Fruit fly (Drosophila melanogaster) whole organism, embryonic: ENCODE data around the gene Kap3.

Experiments used
- Antp ChIP-seq: fragments of 200-800 bp; sonication (Bioruptor generic); optimal IDR thresholded peaks from 3 replicates; lab custom pipeline; 2016; ENCODE audit warnings: missing biosample characterization, missing genetic modification characterization
- CG10209 ChIP-seq: fragments of 200-800 bp; sonication (Bioruptor generic); optimal IDR thresholded peaks from 3 replicates; lab custom pipeline; 2017; ENCODE audit warnings: missing biosample characterization, mild to moderate bottlenecking, missing genetic modification characterization, missing genetic modification reagents
- CG10267 ChIP-seq: fragments of 200-800 bp; sonication (Bioruptor generic); optimal IDR thresholded peaks from 2 replicates; lab custom pipeline; 2018; ENCODE audit warnings: missing biosample characterization, mild to moderate bottlenecking, missing genetic modification characterization, moderate library complexity
- CG10274 ChIP-seq: fragments of 200-800 bp; sonication (Bioruptor generic); optimal IDR thresholded peaks from 3 replicates; lab custom pipeline; 2017; ENCODE audit warnings: missing biosample characterization, mild to moderate bottlenecking, missing genetic modification characterization
- CG10565 ChIP-seq: fragments of 200-800 bp; sonication (Bioruptor generic); optimal IDR thresholded peaks from 3 replicates; lab custom pipeline; 2016; ENCODE audit warnings: missing biosample characterization, mild to moderate bottlenecking, missing genetic modification characterization
- CG11398 ChIP-seq: fragments of 200-800 bp; sonication (Bioruptor generic); optimal IDR thresholded peaks from 2 replicates; lab custom pipeline; 2016; ENCODE audit warnings: missing biosample characterization, missing genetic modification characterization
- CG12155 ChIP-seq: fragments of 200-800 bp; sonication (Bioruptor generic); optimal IDR thresholded peaks from 3 replicates; lab custom pipeline; 2016; ENCODE audit warnings: missing biosample characterization, missing genetic modification characterization
- CG1529 ChIP-seq: fragments of 200-800 bp; sonication (Bioruptor generic); optimal IDR thresholded peaks from 3 replicates; lab custom pipeline; 2018; ENCODE audit warnings: missing biosample characterization, missing genetic modification characterization
- CG15696 ChIP-seq: fragments of 200-800 bp; sonication (Bioruptor generic); optimal IDR thresholded peaks from 2 replicates; lab custom pipeline; 2019; ENCODE audit warnings: missing biosample characterization, mild to moderate bottlenecking, missing genetic modification characterization, moderate library complexity
- CG16813 ChIP-seq: fragments of 200-800 bp; sonication (Bioruptor generic); IDR thresholded peaks from 3 replicates; pipeline ENCODE4 v1.3.6; 2022; ENCODE audit warnings: missing biosample characterization, missing genetic modification characterization; ENCODE audit not compliant: partially characterized antibody
- CG17328 ChIP-seq: fragments of 200-800 bp; sonication (Bioruptor generic); IDR thresholded peaks from 2 replicates; pipeline ENCODE4 v1.3.6; 2022; ENCODE audit warnings: missing biosample characterization, missing genetic modification characterization
- CG2129 ChIP-seq: fragments of 200-800 bp; sonication (Bioruptor generic); IDR thresholded peaks from 2 replicates; pipeline ENCODE4 v1.3.6; 2022; ENCODE audit warnings: missing biosample characterization, missing genetic modification characterization; ENCODE audit not compliant: partially characterized antibody
- CG2678 ChIP-seq: fragments of 200-800 bp; sonication (Bioruptor generic); optimal IDR thresholded peaks from 3 replicates; lab custom pipeline; 2019; ENCODE audit warnings: missing biosample characterization, mild to moderate bottlenecking, missing genetic modification characterization, moderate library complexity
- CG2875 ChIP-seq: fragments of 200-800 bp; sonication (Bioruptor generic); optimal IDR thresholded peaks from 2 replicates; lab custom pipeline; 2017; ENCODE audit warnings: missing biosample characterization, mild to moderate bottlenecking, missing genetic modification characterization, missing genetic modification reagents
- CG33557 ChIP-seq: fragments of 200-800 bp; sonication (Bioruptor generic); optimal IDR thresholded peaks from 2 replicates; lab custom pipeline; 2019; ENCODE audit warnings: missing biosample characterization, mild to moderate bottlenecking, missing genetic modification characterization, moderate library complexity
- CG34422 ChIP-seq: fragments of 200-800 bp; sonication (Bioruptor generic); IDR thresholded peaks from 3 replicates; pipeline ENCODE4 v1.3.6; 2022; ENCODE audit warnings: missing biosample characterization, missing genetic modification characterization
- CG4730 ChIP-seq: fragments of 200-800 bp; sonication (Bioruptor generic); IDR thresholded peaks from 2 replicates; pipeline ENCODE4 v1.3.6; 2022; ENCODE audit warnings: missing biosample characterization, missing genetic modification characterization
- CG6272 ChIP-seq: fragments of 200-800 bp; sonication (Bioruptor generic); IDR thresholded peaks from 2 replicates; pipeline ENCODE4 v1.3.6; 2022; ENCODE audit warnings: missing biosample characterization, missing genetic modification characterization
- CG6791 ChIP-seq: fragments of 200-800 bp; sonication (Bioruptor generic); IDR thresholded peaks from 3 replicates; pipeline ENCODE4 v1.3.6; 2022; ENCODE audit warnings: missing biosample characterization, missing genetic modification characterization; ENCODE audit not compliant: partially characterized antibody
- CG7372 ChIP-seq: fragments of 200-800 bp; sonication (Bioruptor generic); IDR thresholded peaks from 2 replicates; pipeline ENCODE4 v1.3.6; 2022; ENCODE audit warnings: missing biosample characterization, missing genetic modification characterization
- CG8089 ChIP-seq: fragments of 200-800 bp; sonication (Bioruptor generic); optimal IDR thresholded peaks from 3 replicates; lab custom pipeline; 2016; ENCODE audit warnings: missing biosample characterization, missing genetic modification characterization
- CG8388 ChIP-seq: fragments of 200-800 bp; sonication (Bioruptor generic); optimal IDR thresholded peaks from 2 replicates; lab custom pipeline; 2019; ENCODE audit warnings: missing biosample characterization, mild to moderate bottlenecking, missing genetic modification characterization, moderate library complexity
- CG9437 ChIP-seq: fragments of 200-800 bp; sonication (Bioruptor generic); optimal IDR thresholded peaks from 2 replicates; lab custom pipeline; 2018; ENCODE audit warnings: missing biosample characterization, mild to moderate bottlenecking, missing genetic modification characterization
- CG9932 ChIP-seq: fragments of 200-800 bp; sonication (Bioruptor generic); IDR thresholded peaks from 2 replicates; pipeline ENCODE4 v1.3.6; 2022; ENCODE audit warnings: missing biosample characterization, missing genetic modification characterization
- D ChIP-seq, 2 experiments: fragments of 200-800 bp in 1 of 2; fragments of >200 bp in 1 of 2; sonication (Bioruptor generic) in 1 of 2; optimal IDR thresholded peaks; 2 replicates in 1 of 2; 3 replicates in 1 of 2; lab custom pipeline; 2017; ENCODE audit warnings: mild to moderate bottlenecking in 1 of 2, missing biosample characterization in 1 of 2, missing genetic modification characterization in 1 of 2, missing genetic modification reagents in 1 of 2
- Gsc ChIP-seq: fragments of 200-800 bp; sonication (Bioruptor generic); IDR thresholded peaks from 2 replicates; pipeline ENCODE4 v1.3.6; 2022; ENCODE audit warnings: missing biosample characterization, missing genetic modification characterization
- Gug ChIP-seq: fragments of 200-800 bp; sonication (Bioruptor generic); IDR thresholded peaks from 4 replicates; pipeline ENCODE4 v1.3.6; 2022; ENCODE audit warnings: missing biosample characterization, missing genetic modification characterization
- Hr78 ChIP-seq, 2 experiments: fragments of 200-800 bp in 1 of 2; fragments of >200 bp in 1 of 2; sonication (Bioruptor generic) in 1 of 2; optimal IDR thresholded peaks; 2 replicates each; lab custom pipeline; 2017 to 2019; ENCODE audit warnings: missing biosample characterization in 2 of 2, missing genetic modification characterization in 2 of 2, mild to moderate bottlenecking in 1 of 2, moderate library complexity in 1 of 2
- Lim3 ChIP-seq: fragments of 200-800 bp; sonication (Bioruptor generic); IDR thresholded peaks from 2 replicates; pipeline ENCODE4 v1.3.6; 2022; ENCODE audit warnings: missing biosample characterization, missing genetic modification characterization
- Med ChIP-seq: fragments of 200-800 bp; sonication (Bioruptor generic); peaks from one replicate; lab custom pipeline; 2016; ENCODE audit warnings: missing biosample characterization, missing genetic modification characterization, mild to moderate bottlenecking, inconsistent platforms, moderate library complexity
- Nf-YB ChIP-seq: fragments of 200-800 bp; sonication (Bioruptor generic); optimal IDR thresholded peaks from 3 replicates; lab custom pipeline; 2019; ENCODE audit warnings: missing biosample characterization, mild to moderate bottlenecking, missing genetic modification characterization, moderate library complexity
- Nf-YC ChIP-seq: fragments of 200-800 bp; optimal IDR thresholded peaks from 3 replicates; lab custom pipeline; 2019; ENCODE audit warnings: missing biosample characterization, mild to moderate bottlenecking, missing genetic modification characterization, moderate library complexity
- NfI ChIP-seq: fragments of 200-800 bp; sonication (Bioruptor generic); optimal IDR thresholded peaks from 3 replicates; lab custom pipeline; 2018; ENCODE audit warnings: missing biosample characterization, mild to moderate bottlenecking, missing genetic modification characterization, moderate library complexity
- Ravus ChIP-seq: fragments of 200-800 bp; sonication (Bioruptor generic); IDR thresholded peaks from 2 replicates; pipeline ENCODE4 v1.3.6; 2022; ENCODE audit warnings: missing biosample characterization, missing genetic modification characterization
- Ssrp ChIP-seq: fragments of 200-800 bp; sonication (Bioruptor generic); optimal IDR thresholded peaks from 2 replicates; lab custom pipeline; 2018; ENCODE audit warnings: missing biosample characterization, mild to moderate bottlenecking, missing genetic modification characterization, moderate library complexity
- ash1 ChIP-seq: fragments of 200-800 bp; sonication (Bioruptor generic); optimal IDR thresholded peaks from 2 replicates; lab custom pipeline; 2018; ENCODE audit warnings: missing biosample characterization, mild to moderate bottlenecking, missing genetic modification characterization
- az2 ChIP-seq: fragments of 200-800 bp; sonication (Bioruptor generic); optimal IDR thresholded peaks from 3 replicates; lab custom pipeline; 2016; ENCODE audit warnings: missing biosample characterization, missing genetic modification characterization
- dimm ChIP-seq: fragments of 200-800 bp; sonication (Bioruptor generic); IDR thresholded peaks from 2 replicates; pipeline ENCODE4 v1.3.6; 2022; ENCODE audit warnings: missing biosample characterization, missing genetic modification characterization
- exex ChIP-seq: fragments of 200-800 bp; sonication (Bioruptor generic); optimal IDR thresholded peaks from 4 replicates; lab custom pipeline; 2018; ENCODE audit warnings: missing biosample characterization, mild to moderate bottlenecking, missing genetic modification characterization, moderate library complexity
- hkb ChIP-seq, 2 experiments: fragments of 200-800 bp in 1 of 2; fragments of >200 bp in 1 of 2; sonication (Bioruptor generic) in 1 of 2; IDR thresholded peaks in 1 of 2; optimal IDR thresholded peaks in 1 of 2; 2 replicates each; pipeline versions ENCODE4 v1.3.6 to Lab custom; 2017 to 2022; ENCODE audit warnings: missing biosample characterization in 1 of 2, missing genetic modification characterization in 1 of 2
- ind ChIP-seq: fragments of 200-800 bp; sonication (Bioruptor generic); optimal IDR thresholded peaks from 3 replicates; lab custom pipeline; 2016; ENCODE audit warnings: missing biosample characterization, missing genetic modification characterization
- nerfin-1 ChIP-seq: fragments of 200-800 bp; sonication (Bioruptor generic); optimal IDR thresholded peaks from 3 replicates; lab custom pipeline; 2019; ENCODE audit warnings: missing biosample characterization, mild to moderate bottlenecking, missing genetic modification characterization, moderate library complexity
- onecut ChIP-seq: fragments of 200-800 bp; sonication (Bioruptor generic); IDR thresholded peaks from 2 replicates; pipeline ENCODE4 v1.3.6; 2022; ENCODE audit warnings: missing biosample characterization, missing genetic modification characterization
- pita ChIP-seq: fragments of 200-800 bp; sonication (Bioruptor generic); optimal IDR thresholded peaks from 2 replicates; lab custom pipeline; 2017; ENCODE audit warnings: missing biosample characterization, mild to moderate bottlenecking, missing genetic modification characterization
- sob ChIP-seq: fragments of 200-800 bp; sonication (Bioruptor generic); IDR thresholded peaks from 2 replicates; pipeline ENCODE4 v1.3.6; 2022; ENCODE audit warnings: missing biosample characterization, missing genetic modification characterization
- ttk ChIP-seq: fragments of 200-800 bp; sonication (Bioruptor generic); IDR thresholded peaks from 2 replicates; pipeline ENCODE4 v2.1.2; 2022; ENCODE audit warnings: missing biosample characterization, missing genetic modification characterization
- vfl ChIP-seq: fragments of 200-800 bp; sonication (Bioruptor generic); optimal IDR thresholded peaks from 2 replicates; lab custom pipeline; 2016; ENCODE audit warnings: missing biosample characterization, missing genetic modification characterization
- z ChIP-seq: fragments of 200-800 bp; sonication (Bioruptor generic); IDR thresholded peaks from 3 replicates; pipeline ENCODE4 v1.3.6; 2022; ENCODE audit warnings: missing biosample characterization, missing genetic modification characterization
- zfh1 ChIP-seq: fragments of 200-800 bp; sonication (Bioruptor generic); IDR thresholded peaks from 3 replicates; pipeline ENCODE4 v1.3.6; 2022; ENCODE audit warnings: missing biosample characterization, missing genetic modification characterization

Kap3 gene

DNA sequence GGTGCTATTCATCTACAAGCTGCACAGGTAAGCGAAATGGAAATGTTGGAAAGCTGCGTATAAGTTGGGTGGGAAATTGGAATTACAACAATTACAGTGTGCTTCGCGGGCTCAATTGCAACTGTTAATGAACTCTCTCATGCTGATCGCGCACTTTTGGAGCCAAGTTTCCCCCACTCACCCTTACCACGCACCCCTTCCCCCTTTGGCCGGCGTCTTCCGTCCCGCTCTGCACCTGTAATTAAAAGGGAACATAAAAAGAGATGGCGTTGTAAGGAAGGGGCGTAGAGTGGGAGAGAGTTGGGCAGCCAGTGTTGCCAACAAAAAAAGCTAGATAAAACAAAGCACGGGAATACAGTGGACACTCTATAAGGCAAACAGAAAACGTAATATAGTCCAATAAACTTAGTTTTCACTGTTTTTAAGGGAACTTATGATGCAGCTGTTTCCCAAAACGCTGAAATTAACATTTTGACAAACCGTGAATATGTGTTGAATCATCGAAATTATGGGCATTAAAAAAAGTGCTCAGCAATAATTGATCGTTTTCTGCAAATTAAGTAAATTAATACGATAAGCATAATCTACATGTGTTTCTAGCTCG, 937 bp upstream of the Kap3 start (continued):
- TF ChIP-seq CG33557 (GFP tag; lab: Kevin White, UChicago), result no peak
- TF ChIP-seq CG10565 (GFP tag; lab: Kevin White, UChicago), result no peak
- no peak for TF ChIP-seq pita
- peak; percentile 14 for TF ChIP-seq CG9437
- peak; percentile 10 for TF ChIP-seq az2
- TF ChIP-seq CG6791, result no peak
- no peak for TF ChIP-seq CG6272 (GFP tag; lab: Robert Waterston, UW)
- peak; percentile 33 for TF ChIP-seq Antp (GFP tag; lab: Kevin White, UChicago)
- TF ChIP-seq onecut (GFP tag; lab: Robert Waterston, UW), result no peak
- TF ChIP-seq zfh1 (GFP tag; lab: Robert Waterston, UW), result 0 out of 3 replicates have a peak, but pooled peaks have one; percentile 27
- no peak for TF ChIP-seq CG7372 (GFP tag; lab: Robert Waterston, UW)
- TF ChIP-seq Gsc (GFP tag; lab: Robert Waterston, UW), result no peak
- TF ChIP-seq CG2875, result no peak
- no peak for TF ChIP-seq CG4730 (GFP tag; lab: Robert Waterston, UW)
- TF ChIP-seq CG8089 (GFP tag; lab: Kevin White, UChicago), result no peak
- peak; percentile 23 for TF ChIP-seq CG8388
- peak; percentile 24 for TF ChIP-seq ind (GFP tag; lab: Kevin White, UChicago)
- no peak for TF ChIP-seq NfI
- no peak for TF ChIP-seq dimm (GFP tag; lab: Robert Waterston, UW)
- TF ChIP-seq sob (GFP tag; lab: Robert Waterston, UW), result no peak
- TF ChIP-seq Med, result peak; percentile 74
- no peak for TF ChIP-seq vfl (GFP tag; lab: Kevin White, UChicago)
- no peak for TF ChIP-seq ttk (GFP tag; lab: Robert Waterston, UW)
- TF ChIP-seq CG2129, result no peak
- TF ChIP-seq ash1 (GFP tag; lab: Kevin White, UChicago), result no peak
- TF ChIP-seq CG1529 (GFP tag; lab: Kevin White, UChicago), result no peak
- TF ChIP-seq CG16813, result no peak
- TF ChIP-seq CG2678 (tag; lab: Kevin White, UChicago), result peak; percentile 32
- TF ChIP-seq CG17328 (GFP tag; lab: Robert Waterston, UW), result no peak
- TF ChIP-seq hkb (optimal IDR thresholded peaks at IDR 0.05; lab: Kevin White, UChicago), result no peak
- TF ChIP-seq hkb (GFP tag; IDR thresholded peaks at IDR 0.05; lab: Robert Waterston, UW), result no peak
- no peak for TF ChIP-seq D (optimal IDR thresholded peaks at IDR 0.05; lab: Kevin White, UChicago)
- no peak for TF ChIP-seq D (GFP tag; optimal IDR thresholded peaks at IDR 0.05; lab: Kevin White, UChicago)
- no peak for TF ChIP-seq Ssrp (tag; lab: Kevin White, UChicago)
- TF ChIP-seq CG9932, result no peak
- TF ChIP-seq exex (tag; lab: Kevin White, UChicago), result peak; percentile 18
- TF ChIP-seq CG15696, result no peak
- no peak for TF ChIP-seq CG11398 (GFP tag; lab: Kevin White, UChicago)
- TF ChIP-seq CG10274 (GFP tag; lab: Kevin White, UChicago), result no peak
- TF ChIP-seq CG34422 (GFP tag; lab: Robert Waterston, UW), result no peak
- TF ChIP-seq Ravus (GFP tag; lab: Robert Waterston, UW), result no peak
- TF ChIP-seq nerfin-1, result no peak
- TF ChIP-seq z (GFP tag; lab: Robert Waterston, UW), result no peak
- no peak for TF ChIP-seq CG10267
- TF ChIP-seq CG10209 (GFP tag; lab: Kevin White, UChicago), result no peak
- TF ChIP-seq Nf-YC (tag; lab: Kevin White, UChicago), result no peak
- TF ChIP-seq CG12155 (GFP tag; lab: Kevin White, UChicago), result no peak
- TF ChIP-seq Gug (GFP tag; lab: Robert Waterston, UW), result peak; percentile 2; the same call in 1 of the 4 replicates
- no peak for TF ChIP-seq Hr78 (GFP tag; optimal IDR thresholded peaks at IDR 0.05; lab: Kevin White, UChicago)
- TF ChIP-seq Nf-YB, result no peak
- TF ChIP-seq Lim3 (GFP tag; lab: Robert Waterston, UW), result no peak
